Worm (Caenorhabditis elegans) whole organism, L1 larva: ENCODE measurements around the gene Y39H10B.2.

ENCODE experiments used
- lin-14 ChIP-seq: fragments of 200-800 bp; sonication (Bioruptor generic); optimal IDR thresholded peaks from 2 replicates; lab custom pipeline; 2018; ENCODE audit warnings: mild to moderate bottlenecking, missing genetic modification characterization, moderate library complexity, missing compliant biosample characterization
- lin-15B ChIP-seq: fragments of 150-350 bp; sonication (generic microtip); optimal IDR thresholded peaks from 3 replicates; lab custom pipeline; 2014; ENCODE audit warnings: missing biosample characterization, missing genetic modification characterization
- lin-35 ChIP-seq, 2 experiments: fragments of 150-350 bp; optimal IDR thresholded peaks; 2 replicates each; lab custom pipeline; 2014; ENCODE audit warnings: missing biosample characterization in 2 of 2, missing genetic modification characterization in 2 of 2, missing genetic modification reagents in 2 of 2
- mep-1 ChIP-seq: fragments of 150-350 bp; optimal IDR thresholded peaks from 2 replicates; lab custom pipeline; 2014; ENCODE audit warnings: missing biosample characterization, missing genetic modification characterization
- nhr-11 ChIP-seq: fragments of 150-350 bp; optimal IDR thresholded peaks from 2 replicates; lab custom pipeline; 2014; ENCODE audit warnings: missing biosample characterization, missing genetic modification characterization
- nhr-76 ChIP-seq: sonication (generic microtip); optimal IDR thresholded peaks from 2 replicates; lab custom pipeline; 2017; ENCODE audit warnings: missing biosample characterization, missing genetic modification characterization
- nhr-90 ChIP-seq: sonication (generic microtip); optimal IDR thresholded peaks from 2 replicates; lab custom pipeline; 2016; ENCODE audit warnings: mild to moderate bottlenecking, missing genetic modification characterization, missing compliant biosample characterization; ENCODE audit not compliant: poor library complexity
- pqm-1 ChIP-seq: sonication (generic microtip); optimal IDR thresholded peaks from 3 replicates; lab custom pipeline; 2017; ENCODE audit warnings: missing biosample characterization, missing genetic modification characterization
- sox-4 ChIP-seq: sonication (generic microtip); optimal IDR thresholded peaks from 2 replicates; lab custom pipeline; 2016; ENCODE audit warnings: missing genetic modification characterization, missing compliant biosample characterization
- zag-1 ChIP-seq: fragments of 150-350 bp; optimal IDR thresholded peaks from 2 replicates; lab custom pipeline; 2014; ENCODE audit warnings: missing biosample characterization, missing genetic modification characterization
- zip-4 ChIP-seq: fragments of 200-800 bp; sonication (Bioruptor generic); optimal IDR thresholded peaks from 2 replicates; lab custom pipeline; 2018; ENCODE audit warnings: mild to moderate bottlenecking, missing genetic modification characterization, moderate library complexity, missing compliant biosample characterization

ce11 chrV:3718507-3718906 is 49.9 kb downstream of the Y39H10B.2 start:
- TF ChIP-seq lin-35 (GFP tag; optimal IDR thresholded peaks at IDR 0.05; lab: Kevin White, UChicago): no peak
- no peak for TF ChIP-seq lin-15B
- no peak for TF ChIP-seq lin-14 (GFP tag; lab: Kevin White, UChicago)
- TF ChIP-seq mep-1 (tag; lab: Kevin White, UChicago): no peak
- no peak for TF ChIP-seq zip-4 (GFP tag; lab: Kevin White, UChicago)
- TF ChIP-seq nhr-76 (tag; lab: Kevin White, UChicago): no peak
- peak; percentile 25 for TF ChIP-seq sox-4 (tag; lab: Kevin White, UChicago)
- TF ChIP-seq pqm-1: no peak
- no peak for TF ChIP-seq nhr-11 (tag; lab: Kevin White, UChicago)
- TF ChIP-seq nhr-90 (tag; lab: Kevin White, UChicago): no peak
- no peak for TF ChIP-seq zag-1
